Worm (Caenorhabditis elegans): ENCODE results near the gene prp-9.

DNA sequence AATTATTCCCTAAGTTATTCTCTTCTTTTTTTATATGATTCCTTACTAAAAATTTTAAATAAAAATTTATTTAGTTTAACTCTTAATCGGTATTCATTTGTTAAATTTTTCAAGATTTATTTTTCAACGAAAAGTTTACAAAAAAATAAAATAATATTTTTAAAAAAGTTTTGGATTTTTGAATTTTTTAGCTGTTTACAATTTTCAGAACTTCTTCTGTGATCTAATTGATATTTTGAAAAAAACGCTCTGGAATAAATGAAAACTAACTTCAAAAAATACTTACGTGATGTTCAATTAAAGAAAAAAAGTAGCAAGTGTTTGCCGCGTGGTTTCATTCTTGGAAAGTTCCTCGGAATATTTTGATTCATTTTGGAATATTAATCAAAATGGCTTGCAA, 20.1 kb upstream of the prp-9 start, which contains the start of gene decr-1.2:
- TF ChIP-seq ama-1 (optimal IDR thresholded peaks at IDR 0.05): no peak
- no peak for TF ChIP-seq flt-1 (GFP tag; IDR thresholded peaks at IDR 0.05)
- TF ChIP-seq hmg-4 (GFP tag; optimal IDR thresholded peaks at IDR 0.05): no peak
- no peak for TF ChIP-seq sea-1 (GFP tag; conservative IDR thresholded peaks at IDR 0.05)
- no peak for TF ChIP-seq aly-1 (tag; optimal IDR thresholded peaks at IDR 0.05)
- no peak for TF ChIP-seq tbx-37 (GFP tag; conservative IDR thresholded peaks at IDR 0.05)
- no peak for TF ChIP-seq pes-1 (GFP tag; IDR thresholded peaks at IDR 0.05)
- TF ChIP-seq ceh-36 (tag; optimal IDR thresholded peaks at IDR 0.05): no peak
- TF ChIP-seq tra-4 (tag; optimal IDR thresholded peaks at IDR 0.05): no peak
